Fruit fly (Drosophila melanogaster) whole organism: ENCODE data around the gene CG42781.

ENCODE experiments used
- Dll ChIP-seq: fragments of >200 bp; optimal IDR thresholded peaks from 2 replicates; lab custom pipeline; 2017
- pan ChIP-seq: fragments of >200 bp; optimal IDR thresholded peaks from 2 replicates; lab custom pipeline; 2017

- no peak for TF ChIP-seq pan (lab: Kevin White, UChicago)
- no peak for TF ChIP-seq Dll (lab: Kevin White, UChicago)
Observed at dm6 chrX:7340667-7341066, 42.1 kb downstream of the CG42781 start.
